Fruit fly (Drosophila melanogaster): ENCODE results near the gene CG34179.

- TF ChIP-seq CG8478 (optimal IDR thresholded peaks at IDR 0.05) = no peak
- TF ChIP-seq EcR (GFP tag; optimal IDR thresholded peaks at IDR 0.05) = no peak
- TF ChIP-seq pan (optimal IDR thresholded peaks at IDR 0.05) = no peak
- no peak for TF ChIP-seq psq (optimal IDR thresholded peaks at IDR 0.05)
- no peak for TF ChIP-seq usp (GFP tag; optimal IDR thresholded peaks at IDR 0.05)
- TF ChIP-seq Dll (optimal IDR thresholded peaks at IDR 0.05) = no peak
Observed at dm6 chr2L:6076143-6076542, 27.6 kb upstream of the CG34179 start.
